Worm (Caenorhabditis elegans) whole organism, L4 larva: Measurements from ENCODE around the gene acbp-4.

Experiments
- F37D6.2 ChIP-seq: sonication (generic microtip); optimal IDR thresholded peaks from 2 replicates; lab custom pipeline; 2016; ENCODE audit warnings: mild to moderate bottlenecking, missing genetic modification characterization, missing compliant biosample characterization
- F49E8.2 ChIP-seq: sonication (generic microtip); optimal IDR thresholded peaks from 2 replicates; lab custom pipeline; 2016; ENCODE audit warnings: missing compliant biosample characterization, mild to moderate bottlenecking, missing genetic modification characterization, borderline replicate concordance
- R02D3.7 ChIP-seq: fragments of 150-350 bp; sonication (generic microtip); optimal IDR thresholded peaks from 3 replicates; lab custom pipeline; 2014; ENCODE audit warnings: missing biosample characterization, missing genetic modification characterization
- T20F7.1 ChIP-seq: fragments of 200-800 bp; sonication (Bioruptor generic); optimal IDR thresholded peaks from 2 replicates; lab custom pipeline; 2018; ENCODE audit warnings: mild to moderate bottlenecking, missing genetic modification characterization, missing compliant biosample characterization
- T26A8.4 ChIP-seq: fragments of 200-800 bp; sonication (Bioruptor generic); IDR thresholded peaks from 2 replicates; pipeline ENCODE4 v1.3.6; 2022; ENCODE audit warnings: missing genetic modification characterization, missing compliant biosample characterization
- Y105C5A.15 ChIP-seq: fragments of 200-800 bp; sonication (Bioruptor generic); IDR thresholded peaks from 2 replicates; pipeline ENCODE4 v1.3.6; 2022; ENCODE audit warnings: missing genetic modification characterization, missing compliant biosample characterization
- Y48G9A.11 ChIP-seq: fragments of 200-800 bp; sonication (Bioruptor generic); IDR thresholded peaks from 2 replicates; pipeline ENCODE4 v1.3.6; 2022; ENCODE audit warnings: missing genetic modification reagents, missing genetic modification characterization, missing compliant biosample characterization
- ZK546.5 ChIP-seq, 2 experiments: sonication (generic microtip); optimal IDR thresholded peaks; 2 replicates each; lab custom pipeline; 2017; ENCODE audit warnings: missing biosample characterization in 2 of 2, missing genetic modification characterization in 2 of 2
- aha-1 ChIP-seq: fragments of 150-350 bp; peaks from one replicate; lab custom pipeline; 2014; ENCODE audit warnings: missing biosample characterization, missing genetic modification characterization
- ama-1 ChIP-seq: fragments of 150-350 bp; optimal IDR thresholded peaks from 2 replicates; lab custom pipeline; 2014; ENCODE audit warnings: inconsistent platforms, mixed read lengths
- arid-1 ChIP-seq: fragments of 200-800 bp; sonication (Bioruptor generic); conservative IDR thresholded peaks from 2 replicates; pipeline ENCODE4 v1.3.6; 2022; ENCODE audit warnings: missing genetic modification reagents, missing genetic modification characterization, missing compliant biosample characterization
- attf-4 ChIP-seq: sonication (generic microtip); optimal IDR thresholded peaks from 3 replicates; lab custom pipeline; 2017; ENCODE audit warnings: missing biosample characterization, missing genetic modification characterization
- ceh-20 ChIP-seq: fragments of 200-800 bp; sonication (Bioruptor generic); IDR thresholded peaks from 2 replicates; pipeline ENCODE4 v1.3.6; 2022; ENCODE audit warnings: missing genetic modification reagents, missing genetic modification characterization, missing compliant biosample characterization
- ceh-28 ChIP-seq: fragments of 150-350 bp; optimal IDR thresholded peaks from 2 replicates; lab custom pipeline; 2014; ENCODE audit warnings: missing biosample characterization, missing genetic modification reagents, missing genetic modification characterization
- ceh-62 ChIP-seq: sonication (generic microtip); optimal IDR thresholded peaks from 2 replicates; lab custom pipeline; 2017; ENCODE audit warnings: missing biosample characterization, missing genetic modification characterization
- ceh-82 ChIP-seq: sonication (generic microtip); optimal IDR thresholded peaks from 2 replicates; lab custom pipeline; 2017; ENCODE audit warnings: missing biosample characterization, missing genetic modification characterization
- ces-1 ChIP-seq: fragments of 150-350 bp; sonication (generic microtip); optimal IDR thresholded peaks from 4 replicates; lab custom pipeline; 2014; ENCODE audit warnings: missing biosample characterization, missing genetic modification reagents, missing genetic modification characterization
- cey-2 ChIP-seq: sonication (generic microtip); optimal IDR thresholded peaks from 3 replicates; lab custom pipeline; 2017; ENCODE audit warnings: missing genetic modification characterization, mild to moderate bottlenecking, missing compliant biosample characterization, antibody characterized with exemption, borderline replicate concordance; ENCODE audit not compliant: insufficient read depth
- ctbp-1 ChIP-seq: fragments of 200-800 bp; sonication (Bioruptor generic); IDR thresholded peaks from 2 replicates; pipeline ENCODE4 v1.3.6; 2022; ENCODE audit warnings: missing genetic modification reagents, missing genetic modification characterization, missing compliant biosample characterization
- daf-12 ChIP-seq: fragments of 150-350 bp; optimal IDR thresholded peaks from 2 replicates; lab custom pipeline; 2014; ENCODE audit warnings: missing biosample characterization, missing genetic modification reagents, missing genetic modification characterization
- daf-16 ChIP-seq, 3 experiments: sonication (generic microtip); optimal IDR thresholded peaks; 2 replicates each; lab custom pipeline; 2016 to 2017; ENCODE audit warnings: missing genetic modification characterization in 3 of 3, missing genetic modification reagents in 3 of 3, mild to moderate bottlenecking in 2 of 3, missing compliant biosample characterization in 2 of 3, missing biosample characterization in 1 of 3, moderate library complexity in 1 of 3
- daf-19 ChIP-seq: fragments of 200-800 bp; sonication (Bioruptor generic); conservative IDR thresholded peaks from 2 replicates; pipeline ENCODE4 v1.3.6; 2022; ENCODE audit warnings: missing genetic modification characterization, missing compliant biosample characterization
- dmd-8 ChIP-seq: fragments of 200-800 bp; sonication (Bioruptor generic); IDR thresholded peaks from 2 replicates; pipeline ENCODE4 v1.3.6; 2022; ENCODE audit warnings: missing genetic modification characterization, missing compliant biosample characterization
- dve-1 ChIP-seq: sonication (generic microtip); optimal IDR thresholded peaks from 2 replicates; lab custom pipeline; 2017; ENCODE audit warnings: antibody characterized with exemption, mild to moderate bottlenecking, missing genetic modification characterization, missing compliant biosample characterization; ENCODE audit not compliant: insufficient read depth
- fos-1 ChIP-seq: fragments of 150-350 bp; optimal IDR thresholded peaks from 2 replicates; lab custom pipeline; 2014; ENCODE audit warnings: missing biosample characterization, missing genetic modification characterization
- gei-8 ChIP-seq: fragments of 200-800 bp; sonication (Bioruptor generic); optimal IDR thresholded peaks from 2 replicates; lab custom pipeline; 2018; ENCODE audit warnings: mild to moderate bottlenecking, missing genetic modification characterization, missing compliant biosample characterization
- hif-1 ChIP-seq, 2 experiments: sonication (generic microtip); optimal IDR thresholded peaks; 2 replicates each; lab custom pipeline; 2016 to 2017; ENCODE audit warnings: missing compliant biosample characterization in 2 of 2, missing genetic modification characterization in 2 of 2, missing genetic modification reagents in 2 of 2, missing genotype in 2 of 2, mild to moderate bottlenecking in 1 of 2
- lin-1 ChIP-seq: fragments of 200-800 bp; sonication (Bioruptor generic); IDR thresholded peaks from 2 replicates; pipeline ENCODE4 v1.3.6; 2022; ENCODE audit warnings: missing genetic modification reagents, missing genetic modification characterization, missing compliant biosample characterization
- lin-13 ChIP-seq: fragments of 150-350 bp; optimal IDR thresholded peaks from 2 replicates; lab custom pipeline; 2014; ENCODE audit warnings: missing biosample characterization, missing genetic modification reagents, missing genetic modification characterization
- lin-29 ChIP-seq: fragments of 200-800 bp; sonication (Bioruptor generic); IDR thresholded peaks from 2 replicates; pipeline ENCODE4 v1.3.6; 2022; ENCODE audit warnings: missing genetic modification reagents, missing genetic modification characterization, missing compliant biosample characterization
- lin-39 ChIP-seq: fragments of 150-350 bp; optimal IDR thresholded peaks from 2 replicates; lab custom pipeline; 2014; ENCODE audit warnings: missing biosample characterization, missing genetic modification reagents, missing genetic modification characterization
- lir-3 ChIP-seq: sonication (generic microtip); optimal IDR thresholded peaks from 2 replicates; lab custom pipeline; 2016; ENCODE audit warnings: mild to moderate bottlenecking, missing genetic modification characterization, missing compliant biosample characterization
- madf-9 ChIP-seq: fragments of 200-800 bp; sonication (Bioruptor generic); conservative IDR thresholded peaks from 2 replicates; pipeline ENCODE4 v1.3.6; 2022; ENCODE audit warnings: missing genetic modification reagents, missing genetic modification characterization, missing compliant biosample characterization
- mdl-1 ChIP-seq, 2 experiments: fragments of 150-350 bp in 1 of 2; sonication (generic microtip) in 1 of 2; optimal IDR thresholded peaks; 2 replicates each; lab custom pipeline; 2014 to 2017; ENCODE audit warnings: missing biosample characterization in 2 of 2, missing genetic modification characterization in 2 of 2
- mes-2 ChIP-seq: sonication (generic microtip); optimal IDR thresholded peaks from 2 replicates; lab custom pipeline; 2016; ENCODE audit warnings: missing genotype, mild to moderate bottlenecking, missing genetic modification characterization, missing compliant biosample characterization; ENCODE audit not compliant: poor library complexity, severe bottlenecking
- nhr-10 ChIP-seq: fragments of 150-350 bp; optimal IDR thresholded peaks from 2 replicates; lab custom pipeline; 2014; ENCODE audit warnings: missing biosample characterization, missing genetic modification characterization
- nhr-25 ChIP-seq: sonication (generic microtip); optimal IDR thresholded peaks from 2 replicates; lab custom pipeline; 2017; ENCODE audit warnings: missing genetic modification characterization, mild to moderate bottlenecking, missing compliant biosample characterization, antibody characterized with exemption, moderate library complexity, borderline replicate concordance; ENCODE audit not compliant: insufficient read depth
- nhr-41 ChIP-seq: fragments of 200-800 bp; sonication (Bioruptor generic); IDR thresholded peaks from 2 replicates; pipeline ENCODE4 v1.3.6; 2022; ENCODE audit warnings: missing genetic modification reagents, missing genetic modification characterization, missing compliant biosample characterization
- nhr-76 ChIP-seq: fragments of 150-350 bp; optimal IDR thresholded peaks from 2 replicates; lab custom pipeline; 2014; ENCODE audit warnings: missing biosample characterization, missing genetic modification characterization
- nhr-77 ChIP-seq: fragments of 150-350 bp; optimal IDR thresholded peaks from 2 replicates; lab custom pipeline; 2014; ENCODE audit warnings: missing biosample characterization, missing genetic modification characterization
- pha-4 ChIP-seq, 2 experiments: fragments of 150-350 bp in 1 of 2; fragments of 200-800 bp in 1 of 2; sonication (Bioruptor generic) in 1 of 2; IDR thresholded peaks in 1 of 2; optimal IDR thresholded peaks in 1 of 2; 2 replicates each; pipeline versions ENCODE4 v1.3.6 to Lab custom; 2014 to 2022; ENCODE audit warnings: missing genetic modification characterization in 2 of 2, missing genetic modification reagents in 2 of 2, missing biosample characterization in 1 of 2, missing compliant biosample characterization in 1 of 2
- set-16 ChIP-seq: fragments of 200-800 bp; sonication (Bioruptor generic); IDR thresholded peaks from 2 replicates; pipeline ENCODE4 v1.3.6; 2022; ENCODE audit warnings: missing genetic modification reagents, missing genetic modification characterization, missing compliant biosample characterization
- snpc-1.2 ChIP-seq: fragments of 200-800 bp; sonication (Bioruptor generic); IDR thresholded peaks from 2 replicates; pipeline ENCODE4 v1.3.6; 2022; ENCODE audit warnings: missing genetic modification reagents, missing genetic modification characterization, missing compliant biosample characterization
- spr-3 ChIP-seq: fragments of 200-800 bp; sonication (Bioruptor generic); optimal IDR thresholded peaks from 2 replicates; lab custom pipeline; 2018; ENCODE audit warnings: mild to moderate bottlenecking, missing genetic modification characterization, missing compliant biosample characterization
- unc-62 ChIP-seq, 3 experiments: fragments of 150-350 bp in 1 of 3; sonication (generic microtip); optimal IDR thresholded peaks in 2 of 3; peaks in 1 of 3; 1 replicate in 1 of 3; 2 replicates in 2 of 3; lab custom pipeline; 2014 to 2017; ENCODE audit warnings: missing biosample characterization in 3 of 3, missing genetic modification characterization in 3 of 3, missing genetic modification reagents in 3 of 3, missing genotype in 1 of 3
- ztf-11 ChIP-seq: fragments of 150-350 bp; optimal IDR thresholded peaks from 2 replicates; lab custom pipeline; 2014; ENCODE audit warnings: missing biosample characterization, missing genetic modification characterization
- ztf-7 ChIP-seq: fragments of 150-350 bp; optimal IDR thresholded peaks from 2 replicates; lab custom pipeline; 2014; ENCODE audit warnings: missing biosample characterization, missing genetic modification characterization

acbp-4 gene

DNA sequence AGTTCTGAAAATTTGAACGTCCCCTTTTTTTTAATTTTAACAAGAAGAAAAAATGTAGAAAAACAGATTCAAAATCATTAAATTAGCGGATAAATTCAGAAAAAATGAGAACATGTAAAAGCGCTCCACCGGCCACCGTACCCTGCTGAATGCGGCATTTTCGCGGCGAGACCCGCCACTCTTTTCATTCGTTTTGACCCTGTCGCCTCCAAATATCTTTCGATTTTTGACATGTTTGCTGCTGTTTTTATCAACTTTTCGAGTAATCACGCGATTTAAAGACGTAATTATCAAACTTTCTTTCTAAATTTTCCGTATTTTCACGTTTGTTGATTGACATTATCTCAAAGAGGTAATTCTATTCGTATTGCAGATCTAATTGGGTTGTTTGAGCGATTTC is 27.3 kb upstream of the acbp-4 start, which contains the start of gene gsp-2 (continued):
- TF ChIP-seq ztf-7 (tag; lab: Kevin White, UChicago) (no peak), nhr-76 (tag; lab: Kevin White, UChicago) (no peak), aha-1 (tag; lab: Kevin White, UChicago) (peak; percentile 97), ama-1 (lab: Kevin White, UChicago) (peak; percentile 7), Y48G9A.11 (GFP tag; lab: Robert Waterston, UW) (no peak), mes-2 (tag; lab: Kevin White, UChicago) (peak; percentile 78), nhr-77 (tag; lab: Kevin White, UChicago) (peak; percentile 50), cey-2 (tag; lab: Kevin White, UChicago) (no peak), hif-1 (tag; optimal IDR thresholded peaks at IDR 0.05; lab: Kevin White, UChicago) (peak in 1 of 2 experiments; percentile 77), nhr-25 (tag; lab: Kevin White, UChicago) (peak; percentile 18)

ce11 chrIII:7335220-7335619 is 26.3 kb upstream of the acbp-4 start, which contains the start of gene F56C9.10:
F56C9.10 (minus strand) TSS chrIII:7335316.
- TF ChIP-seq gei-8 (GFP tag; lab: Kevin White, UChicago) (peak; percentile 63), fos-1 (tag; lab: Kevin White, UChicago) (no peak), R02D3.7 (no peak), F37D6.2 (tag; lab: Kevin White, UChicago) (peak; percentile 7), pha-4 (GFP tag; IDR thresholded peaks at IDR 0.05; lab: Robert Waterston, UW) (0 out of 2 replicates have a peak, but pooled peaks have one; percentile 66), pha-4 (tag; optimal IDR thresholded peaks at IDR 0.05; lab: Kevin White, UChicago) (peak; percentile 71), ztf-11 (no peak), lin-39 (tag; lab: Kevin White, UChicago) (no peak), daf-16 (GFP tag; optimal IDR thresholded peaks at IDR 0.05; lab: Kevin White, UChicago) (peak in 1 of 2 experiments; percentile 65), daf-16 (tag; optimal IDR thresholded peaks at IDR 0.05; lab: Kevin White, UChicago) (peak; percentile 38), attf-4 (tag; lab: Kevin White, UChicago) (no peak), ceh-82 (tag; lab: Kevin White, UChicago) (no peak), snpc-1.2 (GFP tag; lab: Robert Waterston, UW) (no peak), ceh-28 (tag; lab: Kevin White, UChicago) (no peak), nhr-10 (tag; lab: Kevin White, UChicago) (no peak), lin-13 (GFP tag; lab: Kevin White, UChicago) (peak; percentile 35), set-16 (GFP tag; lab: Robert Waterston, UW) (peak; percentile 65), nhr-41 (GFP tag; lab: Robert Waterston, UW) (no peak), lin-29 (GFP tag; lab: Robert Waterston, UW) (peak; percentile 45; the same call in 1 of the 2 replicates), dmd-8 (GFP tag; lab: Robert Waterston, UW) (no peak), ctbp-1 (GFP tag; lab: Robert Waterston, UW) (no peak; the same call in none of the 2 replicates), T20F7.1 (peak; percentile 81), ZK546.5 (tag; optimal IDR thresholded peaks at IDR 0.05; lab: Kevin White, UChicago) (no peak), hif-1 (tag; optimal IDR thresholded peaks at IDR 0.05; lab: Kevin White, UChicago) (peak in 1 of 2 experiments; percentile 84), daf-19 (no peak), madf-9 (GFP tag; lab: Robert Waterston, UW) (no peak), daf-12 (tag; lab: Kevin White, UChicago) (no peak), lir-3 (tag; lab: Kevin White, UChicago) (no peak), T26A8.4 (peak; percentile 73), ces-1 (GFP tag; lab: Kevin White, UChicago) (no peak), Y105C5A.15 (GFP tag; lab: Robert Waterston, UW) (0 out of 2 replicates have a peak, but pooled peaks have one; percentile 30), ceh-62 (tag; lab: Kevin White, UChicago) (no peak), unc-62 (GFP tag; optimal IDR thresholded peaks at IDR 0.05 in 1 of 2; lab: Kevin White, UChicago) (peak in 1 of 2 experiments; percentile 100), unc-62 (tag; optimal IDR thresholded peaks at IDR 0.05; lab: Kevin White, UChicago) (no peak), F49E8.2 (tag; lab: Kevin White, UChicago) (no peak), ceh-20 (GFP tag; lab: Robert Waterston, UW) (peak; percentile 82), arid-1 (peak; percentile 64; the same call in 1 of the 2 replicates), dve-1 (tag; lab: Kevin White, UChicago) (peak; percentile 90), lin-1 (0 out of 2 replicates have a peak, but pooled peaks have one; percentile 36), mdl-1 (tag; optimal IDR thresholded peaks at IDR 0.05; lab: Kevin White, UChicago) (peak; percentile 91 to 99), spr-3 (no peak)
